Fruit fly (Drosophila melanogaster) whole organism, embryonic: ENCODE results near the gene htl.

Experiments
- Ada2b ChIP-seq: fragments of 200-800 bp; sonication (Bioruptor generic); IDR thresholded peaks from 2 replicates; pipeline ENCODE4 v1.3.6; 2022; ENCODE audit warnings: missing biosample characterization, missing genetic modification characterization
- Atf6 ChIP-seq: fragments of 200-800 bp; sonication (Bioruptor generic); IDR thresholded peaks from 2 replicates; pipeline ENCODE4 v1.3.6; 2022; ENCODE audit warnings: missing biosample characterization, missing genetic modification characterization
- CG11456 ChIP-seq: fragments of 200-800 bp; sonication (Bioruptor generic); IDR thresholded peaks from 3 replicates; pipeline ENCODE4 v1.3.6; 2022; ENCODE audit warnings: missing biosample characterization, missing genetic modification characterization
- CG1233 ChIP-seq: fragments of 200-800 bp; sonication (Bioruptor generic); optimal IDR thresholded peaks from 4 replicates; lab custom pipeline; 2018; ENCODE audit warnings: missing biosample characterization, mild to moderate bottlenecking, missing genetic modification characterization
- CG13624 ChIP-seq: fragments of 200-800 bp; sonication (Bioruptor generic); optimal IDR thresholded peaks from 2 replicates; lab custom pipeline; 2016; ENCODE audit warnings: missing biosample characterization, missing genetic modification characterization
- CG14710 ChIP-seq: fragments of 200-800 bp; sonication (Bioruptor generic); optimal IDR thresholded peaks from 3 replicates; lab custom pipeline; 2019; ENCODE audit warnings: missing biosample characterization, mild to moderate bottlenecking, missing genetic modification characterization, moderate library complexity
- CG14965 ChIP-seq: fragments of 200-800 bp; sonication (Bioruptor generic); optimal IDR thresholded peaks from 2 replicates; lab custom pipeline; 2016; ENCODE audit warnings: missing biosample characterization, missing genetic modification characterization, borderline replicate concordance
- CG1602 ChIP-seq: fragments of 200-800 bp; sonication (Bioruptor generic); optimal IDR thresholded peaks from 3 replicates; lab custom pipeline; 2016; ENCODE audit warnings: missing biosample characterization, missing genetic modification characterization
- CG16779 ChIP-seq: fragments of 200-800 bp; sonication (Bioruptor generic); IDR thresholded peaks from 2 replicates; pipeline ENCODE4 v1.3.6; 2022; ENCODE audit warnings: missing biosample characterization, missing genetic modification characterization
- CG16863 ChIP-seq: fragments of 200-800 bp; sonication (Bioruptor generic); optimal IDR thresholded peaks from 3 replicates; lab custom pipeline; 2016; ENCODE audit warnings: missing biosample characterization, missing genetic modification characterization
- CG18262 ChIP-seq: fragments of 200-800 bp; optimal IDR thresholded peaks from 3 replicates; lab custom pipeline; 2019; ENCODE audit warnings: missing biosample characterization, mild to moderate bottlenecking, missing genetic modification characterization, moderate library complexity
- CG18476 ChIP-seq: fragments of 200-800 bp; sonication (Bioruptor generic); optimal IDR thresholded peaks from 2 replicates; lab custom pipeline; 2016; ENCODE audit warnings: missing biosample characterization, mild to moderate bottlenecking, missing genetic modification characterization
- CG2120 ChIP-seq: fragments of 200-800 bp; sonication (Bioruptor generic); optimal IDR thresholded peaks from 3 replicates; lab custom pipeline; 2016; ENCODE audit warnings: missing biosample characterization, missing genetic modification characterization
- CG32772 ChIP-seq: fragments of 200-800 bp; sonication (Bioruptor generic); IDR thresholded peaks from 2 replicates; pipeline ENCODE4 v1.3.6; 2022; ENCODE audit warnings: missing biosample characterization, missing genetic modification characterization
- CG3847 ChIP-seq: fragments of 200-800 bp; sonication (Bioruptor generic); IDR thresholded peaks from 2 replicates; pipeline ENCODE4 v1.3.6; 2022; ENCODE audit warnings: missing biosample characterization, missing genetic modification characterization
- CG3995 ChIP-seq: fragments of 200-800 bp; sonication (Bioruptor generic); optimal IDR thresholded peaks from 3 replicates; lab custom pipeline; 2016; ENCODE audit warnings: missing biosample characterization, missing genetic modification characterization
- CG4328 ChIP-seq: fragments of 200-800 bp; sonication (Bioruptor generic); optimal IDR thresholded peaks from 3 replicates; lab custom pipeline; 2017; ENCODE audit warnings: missing biosample characterization, missing genetic modification reagents, missing genetic modification characterization
- CG43689 ChIP-seq: fragments of 200-800 bp; sonication (Bioruptor generic); IDR thresholded peaks from 2 replicates; pipeline ENCODE4 v1.3.6; 2022; ENCODE audit warnings: missing biosample characterization, missing genetic modification characterization
- CG4707 ChIP-seq: fragments of 200-800 bp; sonication (Bioruptor generic); optimal IDR thresholded peaks from 2 replicates; lab custom pipeline; 2018; ENCODE audit warnings: missing biosample characterization, mild to moderate bottlenecking, missing genetic modification characterization, moderate library complexity
- CG6272 ChIP-seq: fragments of 200-800 bp; sonication (Bioruptor generic); IDR thresholded peaks from 2 replicates; pipeline ENCODE4 v1.3.6; 2022; ENCODE audit warnings: missing biosample characterization, missing genetic modification characterization
- CG7839 ChIP-seq: fragments of 200-800 bp; sonication (Bioruptor generic); optimal IDR thresholded peaks from 3 replicates; lab custom pipeline; 2018; ENCODE audit warnings: missing biosample characterization, mild to moderate bottlenecking, missing genetic modification characterization, moderate library complexity
- CG8388 ChIP-seq: fragments of 200-800 bp; sonication (Bioruptor generic); optimal IDR thresholded peaks from 2 replicates; lab custom pipeline; 2019; ENCODE audit warnings: missing biosample characterization, mild to moderate bottlenecking, missing genetic modification characterization, moderate library complexity
- CG8478 ChIP-seq: fragments of >200 bp; optimal IDR thresholded peaks from 2 replicates; lab custom pipeline; 2018
- Dad ChIP-seq: fragments of 200-800 bp; sonication (Bioruptor generic); optimal IDR thresholded peaks from 3 replicates; lab custom pipeline; 2016; ENCODE audit warnings: missing biosample characterization, missing genetic modification characterization
- Ets65A ChIP-seq: fragments of 200-800 bp; sonication (Bioruptor generic); peaks from one replicate; lab custom pipeline; 2016; ENCODE audit warnings: missing biosample characterization, missing genetic modification characterization
- Ets97D ChIP-seq: fragments of 200-800 bp; sonication (Bioruptor generic); optimal IDR thresholded peaks from 3 replicates; lab custom pipeline; 2016; ENCODE audit warnings: missing biosample characterization, missing genetic modification characterization
- Gug ChIP-seq: fragments of 200-800 bp; sonication (Bioruptor generic); IDR thresholded peaks from 4 replicates; pipeline ENCODE4 v1.3.6; 2022; ENCODE audit warnings: missing biosample characterization, missing genetic modification characterization
- HHEX ChIP-seq: fragments of 200-800 bp; sonication (Bioruptor generic); optimal IDR thresholded peaks from 3 replicates; lab custom pipeline; 2017; ENCODE audit warnings: missing biosample characterization, mild to moderate bottlenecking, missing genetic modification characterization, missing genetic modification reagents
- HmgD ChIP-seq: fragments of 200-800 bp; sonication (Bioruptor generic); optimal IDR thresholded peaks from 3 replicates; lab custom pipeline; 2016; ENCODE audit warnings: missing biosample characterization, missing genetic modification characterization
- Hr3 ChIP-seq: fragments of 200-800 bp; sonication (Bioruptor generic); optimal IDR thresholded peaks from 3 replicates; lab custom pipeline; 2016; ENCODE audit warnings: missing biosample characterization, missing genetic modification characterization
- Hr39 ChIP-seq: fragments of >200 bp; optimal IDR thresholded peaks from 2 replicates; lab custom pipeline; 2017
- Hsf ChIP-seq: fragments of 200-800 bp; sonication (Bioruptor generic); optimal IDR thresholded peaks from 3 replicates; lab custom pipeline; 2016; ENCODE audit warnings: missing biosample characterization, missing genetic modification characterization
- Max ChIP-seq: fragments of 200-800 bp; sonication (Bioruptor generic); optimal IDR thresholded peaks from 2 replicates; lab custom pipeline; 2016; ENCODE audit warnings: missing biosample characterization, mild to moderate bottlenecking, missing genetic modification characterization
- Med ChIP-seq: fragments of 200-800 bp; sonication (Bioruptor generic); peaks from one replicate; lab custom pipeline; 2016; ENCODE audit warnings: missing biosample characterization, missing genetic modification characterization, mild to moderate bottlenecking, inconsistent platforms, moderate library complexity
- Side ChIP-seq: fragments of 200-800 bp; sonication (Bioruptor generic); optimal IDR thresholded peaks from 2 replicates; lab custom pipeline; 2016; ENCODE audit warnings: missing biosample characterization, missing genetic modification characterization
- Stat92E ChIP-seq, 3 experiments: fragments of >200 bp in 2 of 3; fragments of 200-800 bp in 1 of 3; sonication (Bioruptor generic) in 1 of 3; optimal IDR thresholded peaks; 2 replicates each; lab custom pipeline; 2017 to 2019; ENCODE audit warnings: missing biosample characterization in 3 of 3, missing genetic modification characterization in 3 of 3, mild to moderate bottlenecking in 1 of 3, moderate library complexity in 1 of 3
- Usf ChIP-seq: fragments of 200-800 bp; sonication (Bioruptor generic); optimal IDR thresholded peaks from 2 replicates; lab custom pipeline; 2017; ENCODE audit warnings: missing genotype, missing biosample characterization, missing genetic modification characterization
- YL-1 ChIP-seq: fragments of 200-800 bp; sonication (Bioruptor generic); optimal IDR thresholded peaks from 3 replicates; lab custom pipeline; 2017; ENCODE audit warnings: missing biosample characterization, mild to moderate bottlenecking, missing genetic modification characterization
- abd-A ChIP-seq: fragments of 200-800 bp; sonication (Bioruptor generic); optimal IDR thresholded peaks from 3 replicates; lab custom pipeline; 2019; ENCODE audit warnings: missing biosample characterization, mild to moderate bottlenecking, missing genetic modification characterization, moderate library complexity
- ash1 ChIP-seq: fragments of 200-800 bp; sonication (Bioruptor generic); optimal IDR thresholded peaks from 2 replicates; lab custom pipeline; 2018; ENCODE audit warnings: missing biosample characterization, mild to moderate bottlenecking, missing genetic modification characterization
- chinmo ChIP-seq: fragments of 200-800 bp; sonication (Bioruptor generic); IDR thresholded peaks from 4 replicates; pipeline ENCODE4 v1.3.6; 2022; ENCODE audit warnings: missing biosample characterization, missing genetic modification characterization; ENCODE audit not compliant: partially characterized antibody
- fru ChIP-seq: fragments of >200 bp; optimal IDR thresholded peaks from 2 replicates; lab custom pipeline; 2017
- gro ChIP-seq: fragments of 200-800 bp; sonication (Bioruptor generic); optimal IDR thresholded peaks from 2 replicates; lab custom pipeline; 2016; ENCODE audit warnings: missing biosample characterization, missing genetic modification characterization
- hb ChIP-seq: fragments of 200-800 bp; sonication (Bioruptor generic); IDR thresholded peaks from 3 replicates; pipeline ENCODE4 v1.3.6; 2022; ENCODE audit warnings: missing biosample characterization, missing genetic modification characterization; ENCODE audit not compliant: partially characterized antibody
- ken ChIP-seq: fragments of 200-800 bp; sonication (Bioruptor generic); IDR thresholded peaks from 3 replicates; pipeline ENCODE4 v1.3.6; 2022; ENCODE audit warnings: missing biosample characterization, missing genetic modification characterization
- lab ChIP-seq: fragments of 200-800 bp; sonication (Bioruptor generic); optimal IDR thresholded peaks from 3 replicates; lab custom pipeline; 2017; ENCODE audit warnings: missing biosample characterization, missing genetic modification characterization, mild to moderate bottlenecking, moderate library complexity, missing genetic modification reagents
- lbe ChIP-seq: fragments of 200-800 bp; sonication (Bioruptor generic); optimal IDR thresholded peaks from 2 replicates; lab custom pipeline; 2016; ENCODE audit warnings: missing biosample characterization, mild to moderate bottlenecking, missing genetic modification characterization
- odd ChIP-seq: fragments of 200-800 bp; sonication (Bioruptor generic); optimal IDR thresholded peaks from 2 replicates; lab custom pipeline; 2017; ENCODE audit warnings: missing biosample characterization, mild to moderate bottlenecking, missing genetic modification characterization
- org-1 ChIP-seq: fragments of 200-800 bp; sonication (Bioruptor generic); optimal IDR thresholded peaks from 2 replicates; lab custom pipeline; 2017; ENCODE audit warnings: missing biosample characterization, missing genetic modification characterization
- psq ChIP-seq: fragments of 200-800 bp; sonication (Bioruptor generic); optimal IDR thresholded peaks from 2 replicates; lab custom pipeline; 2017; ENCODE audit warnings: missing biosample characterization, missing genetic modification characterization
- sens ChIP-seq: fragments of 200-800 bp; sonication (Bioruptor generic); peaks from one replicate; lab custom pipeline; 2016; ENCODE audit warnings: missing biosample characterization, missing genetic modification characterization
- stwl ChIP-seq: fragments of 200-800 bp; sonication (Bioruptor generic); optimal IDR thresholded peaks from 3 replicates; lab custom pipeline; 2018; ENCODE audit warnings: missing biosample characterization, mild to moderate bottlenecking, missing genetic modification characterization, moderate library complexity
- tio ChIP-seq: fragments of 200-800 bp; sonication (Bioruptor generic); optimal IDR thresholded peaks from 2 replicates; lab custom pipeline; 2017; ENCODE audit warnings: missing biosample characterization, missing genetic modification characterization, inconsistent platforms

Gene htl

dm6 chr3R:18021261-18021679, 31.5 kb downstream of the htl start, which contains the start of gene CG7785 (continued):
- TF ChIP-seq CG18262 (tag; lab: Kevin White, UChicago), result peak; percentile 59
- TF ChIP-seq Hr3 (GFP tag; lab: Kevin White, UChicago), result peak; percentile 68
- no peak for TF ChIP-seq Dad
- TF ChIP-seq stwl, result peak; percentile 78
- peak; percentile 14; the same call in 1 of the 2 replicates for TF ChIP-seq Ada2b (GFP tag; lab: Robert Waterston, UW)
- peak in 1 of 3 experiments; percentile 46 for TF ChIP-seq Stat92E (GFP tag; optimal IDR thresholded peaks at IDR 0.05; lab: Kevin White, UChicago)
- no peak for TF ChIP-seq HmgD (GFP tag; lab: Kevin White, UChicago)
- no peak for TF ChIP-seq fru (lab: Kevin White, UChicago)
- no peak for TF ChIP-seq CG43689 (GFP tag; lab: Robert Waterston, UW)
- TF ChIP-seq CG13624 (GFP tag; lab: Kevin White, UChicago), result peak; percentile 50
- no peak; the same call in 1 of the 3 replicates for TF ChIP-seq CG11456 (GFP tag; lab: Robert Waterston, UW)
- TF ChIP-seq abd-A, result no peak
- peak; percentile 36 for TF ChIP-seq CG8388
- peak; percentile 24 for TF ChIP-seq lab (GFP tag; lab: Kevin White, UChicago)
- TF ChIP-seq chinmo (GFP tag; lab: Robert Waterston, UW), result no peak
- TF ChIP-seq HHEX (GFP tag; lab: Kevin White, UChicago), result peak; percentile 6
- peak; percentile 71 for TF ChIP-seq Hsf (GFP tag; lab: Kevin White, UChicago)
- peak; percentile 88 for TF ChIP-seq Ets97D (GFP tag; lab: Kevin White, UChicago)
- TF ChIP-seq hb (GFP tag; lab: Robert Waterston, UW), result no peak
- no peak for TF ChIP-seq CG6272 (GFP tag; lab: Robert Waterston, UW)
- peak; percentile 95 for TF ChIP-seq Ets65A (GFP tag; lab: Kevin White, UChicago)
- no peak for TF ChIP-seq ash1
- no peak for TF ChIP-seq CG32772 (GFP tag; lab: Robert Waterston, UW)
- peak; percentile 55 for TF ChIP-seq tio (GFP tag; lab: Kevin White, UChicago)
- TF ChIP-seq Usf, result no peak
- peak; percentile 8 for TF ChIP-seq CG4328 (GFP tag; lab: Kevin White, UChicago)
- TF ChIP-seq CG8478 (lab: Kevin White, UChicago), result peak; percentile 64
- peak; percentile 55 for TF ChIP-seq gro
- TF ChIP-seq odd (GFP tag; lab: Kevin White, UChicago), result no peak
- no peak for TF ChIP-seq Atf6 (GFP tag; lab: Robert Waterston, UW)
- TF ChIP-seq Med (GFP tag; lab: Kevin White, UChicago), result peak; percentile 89
- TF ChIP-seq CG2120 (GFP tag; lab: Kevin White, UChicago), result peak; percentile 56
- TF ChIP-seq CG14965, result no peak
- peak; percentile 50 for TF ChIP-seq CG1602 (GFP tag; lab: Kevin White, UChicago)
- no peak for TF ChIP-seq Max (GFP tag; lab: Kevin White, UChicago)
- no peak for TF ChIP-seq CG16779
- TF ChIP-seq CG14710 (tag; lab: Kevin White, UChicago), result peak; percentile 61
- peak; percentile 90 for TF ChIP-seq sens (GFP tag; lab: Kevin White, UChicago)
- no peak for TF ChIP-seq CG4707 (GFP tag; lab: Kevin White, UChicago)
- no peak for TF ChIP-seq org-1 (GFP tag; lab: Kevin White, UChicago)
- peak; percentile 54 for TF ChIP-seq YL-1 (GFP tag; lab: Kevin White, UChicago)
- TF ChIP-seq Side (GFP tag; lab: Kevin White, UChicago), result peak; percentile 47
- TF ChIP-seq CG18476 (GFP tag; lab: Kevin White, UChicago), result no peak
- peak; percentile 39; the same call in 1 of the 2 replicates for TF ChIP-seq CG3847 (GFP tag; lab: Robert Waterston, UW)
- no peak for TF ChIP-seq Gug (GFP tag; lab: Robert Waterston, UW)
- TF ChIP-seq CG3995 (GFP tag; lab: Kevin White, UChicago), result no peak
- peak; percentile 43 for TF ChIP-seq CG16863 (GFP tag; lab: Kevin White, UChicago)
- TF ChIP-seq CG1233 (GFP tag; lab: Kevin White, UChicago), result peak; percentile 49
- no peak for TF ChIP-seq lbe (GFP tag; lab: Kevin White, UChicago)
- TF ChIP-seq psq, result peak; percentile 8
- no peak for TF ChIP-seq Hr39 (lab: Kevin White, UChicago)
- TF ChIP-seq CG7839, result peak; percentile 75
- TF ChIP-seq ken, result no peak
